Worm (Caenorhabditis elegans) whole organism, L1 larva: ENCODE data around the gene R74.2.

Source experiments
- C04F5.9 ChIP-seq: sonication (generic microtip); optimal IDR thresholded peaks from 2 replicates; lab custom pipeline; 2016; ENCODE audit warnings: missing genetic modification characterization, missing compliant biosample characterization
- aha-1 ChIP-seq: fragments of 150-350 bp; optimal IDR thresholded peaks from 2 replicates; lab custom pipeline; 2014; ENCODE audit warnings: missing biosample characterization, missing genetic modification characterization
- blmp-1 ChIP-seq: fragments of 150-350 bp; optimal IDR thresholded peaks from 2 replicates; lab custom pipeline; 2014; ENCODE audit warnings: missing biosample characterization, missing genetic modification characterization
- ceh-63 ChIP-seq: fragments of 200-800 bp; sonication (Bioruptor generic); optimal IDR thresholded peaks from 2 replicates; lab custom pipeline; 2018; ENCODE audit warnings: mild to moderate bottlenecking, missing genetic modification characterization, missing compliant biosample characterization
- ceh-82 ChIP-seq, 3 experiments: fragments of 150-350 bp in 1 of 3; sonication (generic microtip) in 2 of 3; optimal IDR thresholded peaks; 2 replicates each; lab custom pipeline; 2014 to 2017; ENCODE audit warnings: missing biosample characterization in 3 of 3, missing genetic modification characterization in 3 of 3
- ceh-88 ChIP-seq: fragments of 200-800 bp; sonication (Bioruptor generic); IDR thresholded peaks from 2 replicates; pipeline ENCODE4 v1.3.6; 2022; ENCODE audit warnings: missing genetic modification characterization, missing compliant biosample characterization
- ceh-90 ChIP-seq: sonication (generic microtip); optimal IDR thresholded peaks from 2 replicates; lab custom pipeline; 2016; ENCODE audit warnings: missing genetic modification characterization, missing compliant biosample characterization
- ces-1 ChIP-seq: fragments of 150-350 bp; optimal IDR thresholded peaks from 2 replicates; lab custom pipeline; 2014; ENCODE audit warnings: missing biosample characterization, missing genetic modification reagents, missing genetic modification characterization
- efl-1 ChIP-seq, 4 experiments: fragments of 150-350 bp; optimal IDR thresholded peaks in 3 of 4; peaks in 1 of 4; 1 replicate in 1 of 4; 2 replicates in 3 of 4; lab custom pipeline; 2014; ENCODE audit warnings: missing biosample characterization in 2 of 4, missing genetic modification characterization in 2 of 4, missing genetic modification reagents in 2 of 4
- efl-3 ChIP-seq: fragments of 200-800 bp; sonication (Bioruptor generic); optimal IDR thresholded peaks from 2 replicates; lab custom pipeline; 2018; ENCODE audit warnings: mild to moderate bottlenecking, missing genetic modification characterization, missing compliant biosample characterization
- egl-13 ChIP-seq: sonication (generic microtip); optimal IDR thresholded peaks from 2 replicates; lab custom pipeline; 2016; ENCODE audit warnings: missing genotype, missing genetic modification reagents, missing genetic modification characterization, missing compliant biosample characterization
- elt-2 ChIP-seq: sonication (generic microtip); optimal IDR thresholded peaks from 2 replicates; lab custom pipeline; 2016; ENCODE audit warnings: missing genetic modification characterization, mild to moderate bottlenecking, inconsistent platforms, missing compliant biosample characterization, missing genetic modification reagents
- ets-5 ChIP-seq: fragments of 200-800 bp; sonication (Bioruptor generic); IDR thresholded peaks from 2 replicates; pipeline ENCODE4 v1.3.6; 2022; ENCODE audit warnings: missing genetic modification characterization, missing compliant biosample characterization
- fkh-10 ChIP-seq: sonication (generic microtip); optimal IDR thresholded peaks from 2 replicates; lab custom pipeline; 2017; ENCODE audit warnings: missing biosample characterization, missing genetic modification reagents, missing genetic modification characterization
- fkh-4 ChIP-seq: sonication (generic microtip); optimal IDR thresholded peaks from 2 replicates; lab custom pipeline; 2016; ENCODE audit warnings: missing compliant biosample characterization, missing genetic modification characterization, borderline replicate concordance
- fos-1 ChIP-seq: fragments of 150-350 bp; optimal IDR thresholded peaks from 2 replicates; lab custom pipeline; 2014; ENCODE audit warnings: missing biosample characterization, missing genetic modification characterization
- grh-1 ChIP-seq: fragments of 200-800 bp; sonication (Bioruptor generic); IDR thresholded peaks from 2 replicates; pipeline ENCODE4 v1.3.6; 2022; ENCODE audit warnings: missing genetic modification reagents, missing genetic modification characterization, missing compliant biosample characterization
- hlh-17 ChIP-seq: fragments of 200-800 bp; sonication (Bioruptor generic); optimal IDR thresholded peaks from 2 replicates; lab custom pipeline; 2018; ENCODE audit warnings: missing genetic modification characterization, mild to moderate bottlenecking, missing compliant biosample characterization, moderate library complexity, borderline replicate concordance
- hlh-4 ChIP-seq: sonication (generic microtip); optimal IDR thresholded peaks from 2 replicates; lab custom pipeline; 2016; ENCODE audit warnings: mild to moderate bottlenecking, missing genetic modification characterization, missing compliant biosample characterization
- lin-13 ChIP-seq: fragments of 150-350 bp; optimal IDR thresholded peaks from 2 replicates; lab custom pipeline; 2014; ENCODE audit warnings: missing biosample characterization, missing genetic modification reagents, missing genetic modification characterization
- lin-14 ChIP-seq: fragments of 200-800 bp; sonication (Bioruptor generic); optimal IDR thresholded peaks from 2 replicates; lab custom pipeline; 2018; ENCODE audit warnings: mild to moderate bottlenecking, missing genetic modification characterization, moderate library complexity, missing compliant biosample characterization
- lin-15B ChIP-seq: fragments of 150-350 bp; sonication (generic microtip); optimal IDR thresholded peaks from 3 replicates; lab custom pipeline; 2014; ENCODE audit warnings: missing biosample characterization, missing genetic modification characterization
- lin-35 ChIP-seq, 2 experiments: fragments of 150-350 bp; optimal IDR thresholded peaks; 2 replicates each; lab custom pipeline; 2014; ENCODE audit warnings: missing biosample characterization in 2 of 2, missing genetic modification characterization in 2 of 2, missing genetic modification reagents in 2 of 2
- lin-39 ChIP-seq: fragments of 150-350 bp; optimal IDR thresholded peaks from 2 replicates; lab custom pipeline; 2014; ENCODE audit warnings: missing biosample characterization, missing genetic modification reagents, missing genetic modification characterization
- lir-3 ChIP-seq: sonication (generic microtip); optimal IDR thresholded peaks from 2 replicates; lab custom pipeline; 2016; ENCODE audit warnings: mild to moderate bottlenecking, missing genetic modification characterization, moderate library complexity, missing compliant biosample characterization; ENCODE audit not compliant: poor library complexity
- mab-9 ChIP-seq: fragments of 200-800 bp; sonication (Bioruptor generic); IDR thresholded peaks from 2 replicates; pipeline ENCODE4 v1.3.6; 2022; ENCODE audit warnings: missing genetic modification reagents, missing genetic modification characterization, missing compliant biosample characterization
- mdl-1 ChIP-seq, 2 experiments: fragments of 150-350 bp; optimal IDR thresholded peaks; 2 replicates each; lab custom pipeline; 2014 to 2017; ENCODE audit warnings: missing biosample characterization in 2 of 2, missing genetic modification characterization in 2 of 2, inconsistent platforms in 1 of 2
- mef-2 ChIP-seq: fragments of 150-350 bp; optimal IDR thresholded peaks from 2 replicates; lab custom pipeline; 2014; ENCODE audit warnings: missing biosample characterization, missing genetic modification characterization
- nhr-11 ChIP-seq: fragments of 150-350 bp; optimal IDR thresholded peaks from 2 replicates; lab custom pipeline; 2014; ENCODE audit warnings: missing biosample characterization, missing genetic modification characterization
- nhr-12 ChIP-seq: sonication (generic microtip); optimal IDR thresholded peaks from 2 replicates; lab custom pipeline; 2017; ENCODE audit warnings: missing biosample characterization, missing genetic modification characterization
- nhr-19 ChIP-seq: fragments of 200-800 bp; sonication (Bioruptor generic); conservative IDR thresholded peaks from 2 replicates; pipeline ENCODE4 v1.3.6; 2022; ENCODE audit warnings: missing genetic modification characterization, missing compliant biosample characterization
- nhr-20 ChIP-seq: sonication (generic microtip); optimal IDR thresholded peaks from 2 replicates; lab custom pipeline; 2016; ENCODE audit warnings: mild to moderate bottlenecking, missing genetic modification characterization, missing compliant biosample characterization
- nhr-237 ChIP-seq: fragments of 150-350 bp; optimal IDR thresholded peaks from 2 replicates; lab custom pipeline; 2014; ENCODE audit warnings: missing biosample characterization, missing genetic modification characterization
- nhr-28 ChIP-seq: fragments of 150-350 bp; optimal IDR thresholded peaks from 2 replicates; lab custom pipeline; 2014; ENCODE audit warnings: missing biosample characterization, missing genetic modification characterization
- nhr-71 ChIP-seq: sonication (generic microtip); optimal IDR thresholded peaks from 2 replicates; lab custom pipeline; 2016; ENCODE audit warnings: mild to moderate bottlenecking, missing genetic modification characterization, moderate library complexity, missing compliant biosample characterization
- nhr-77 ChIP-seq: fragments of 150-350 bp; optimal IDR thresholded peaks from 2 replicates; lab custom pipeline; 2014; ENCODE audit warnings: missing biosample characterization, missing genetic modification characterization
- nhr-84 ChIP-seq: sonication (generic microtip); optimal IDR thresholded peaks from 2 replicates; lab custom pipeline; 2017; ENCODE audit warnings: missing biosample characterization, missing genetic modification characterization
- nhr-90 ChIP-seq: sonication (generic microtip); optimal IDR thresholded peaks from 2 replicates; lab custom pipeline; 2016; ENCODE audit warnings: mild to moderate bottlenecking, missing genetic modification characterization, missing compliant biosample characterization; ENCODE audit not compliant: poor library complexity
- pax-3 ChIP-seq: fragments of 200-800 bp; sonication (Bioruptor generic); optimal IDR thresholded peaks from 2 replicates; lab custom pipeline; 2018; ENCODE audit warnings: mild to moderate bottlenecking, missing genetic modification characterization, moderate library complexity, missing compliant biosample characterization
- snu-23 ChIP-seq: sonication (generic microtip); optimal IDR thresholded peaks from 2 replicates; lab custom pipeline; 2016; ENCODE audit warnings: missing genetic modification characterization, missing compliant biosample characterization
- sptf-1 ChIP-seq: fragments of 150-350 bp; optimal IDR thresholded peaks from 2 replicates; lab custom pipeline; 2014; ENCODE audit warnings: missing biosample characterization, missing genetic modification characterization
- sup-37 ChIP-seq: fragments of 200-800 bp; sonication (Bioruptor generic); optimal IDR thresholded peaks from 2 replicates; lab custom pipeline; 2018; ENCODE audit warnings: mild to moderate bottlenecking, missing genetic modification characterization, missing compliant biosample characterization
- tbx-2 ChIP-seq: sonication (generic microtip); optimal IDR thresholded peaks from 2 replicates; lab custom pipeline; 2016; ENCODE audit warnings: missing genetic modification characterization, missing compliant biosample characterization
- tlp-1 ChIP-seq: fragments of 150-350 bp; optimal IDR thresholded peaks from 2 replicates; lab custom pipeline; 2014; ENCODE audit warnings: missing biosample characterization, missing genetic modification characterization
- unc-130 ChIP-seq: fragments of 150-350 bp; optimal IDR thresholded peaks from 2 replicates; lab custom pipeline; 2017; ENCODE audit warnings: missing biosample characterization, missing genetic modification characterization, inconsistent platforms
- unc-30 ChIP-seq: sonication (generic microtip); optimal IDR thresholded peaks from 2 replicates; lab custom pipeline; 2017; ENCODE audit warnings: missing biosample characterization, missing genetic modification characterization
- unc-86 ChIP-seq: sonication (generic microtip); optimal IDR thresholded peaks from 2 replicates; lab custom pipeline; 2016; ENCODE audit warnings: missing genetic modification characterization, missing compliant biosample characterization
- unc-98 ChIP-seq: fragments of 200-800 bp; sonication (Bioruptor generic); IDR thresholded peaks from 2 replicates; pipeline ENCODE4 v1.3.6; 2022; ENCODE audit warnings: missing genetic modification characterization, missing compliant biosample characterization
- xbp-1 ChIP-seq: sonication (generic microtip); optimal IDR thresholded peaks from 2 replicates; lab custom pipeline; 2016; ENCODE audit warnings: missing genetic modification characterization, missing compliant biosample characterization
- zip-4 ChIP-seq: fragments of 200-800 bp; sonication (Bioruptor generic); optimal IDR thresholded peaks from 2 replicates; lab custom pipeline; 2018; ENCODE audit warnings: mild to moderate bottlenecking, missing genetic modification characterization, moderate library complexity, missing compliant biosample characterization
- ztf-11 ChIP-seq, 2 experiments: sonication (generic microtip); optimal IDR thresholded peaks; 2 replicates each; lab custom pipeline; 2016 to 2017; ENCODE audit warnings: missing genetic modification characterization in 2 of 2, missing biosample characterization in 1 of 2, missing compliant biosample characterization in 1 of 2
- ztf-4 ChIP-seq: fragments of 150-350 bp; optimal IDR thresholded peaks from 2 replicates; lab custom pipeline; 2014; ENCODE audit warnings: missing biosample characterization, missing genetic modification characterization

R74.2 gene

DNA sequence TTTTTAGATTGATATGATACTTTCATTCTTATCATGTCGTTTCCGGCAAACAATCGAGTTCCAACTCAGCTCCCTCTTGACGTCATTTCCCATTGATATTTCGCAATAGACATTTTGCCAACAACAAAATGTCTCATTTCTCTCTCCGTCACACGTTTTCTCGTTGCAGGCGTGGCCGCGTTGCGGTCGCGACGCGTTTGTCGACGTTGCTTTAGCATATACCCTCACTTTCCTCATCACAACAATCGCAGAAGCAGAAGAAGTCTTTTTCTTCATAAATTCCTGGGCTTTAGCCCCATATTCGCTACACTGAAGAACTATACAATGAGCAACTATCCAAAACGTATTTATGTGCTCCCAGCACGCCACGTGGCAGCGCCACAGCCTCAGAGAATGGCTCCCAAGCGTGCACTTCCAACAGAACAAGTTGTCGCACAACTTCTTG is 5.7 kb downstream of the R74.2 start, which contains the start of gene xbp-1 (continued):
- no peak for TF ChIP-seq hlh-17 (GFP tag; lab: Kevin White, UChicago)
- peak; percentile 84 for TF ChIP-seq nhr-77 (tag; lab: Kevin White, UChicago)
- TF ChIP-seq ztf-4 (tag; lab: Kevin White, UChicago): peak; percentile 66
- peak; percentile 68 for TF ChIP-seq egl-13 (tag; lab: Kevin White, UChicago)
- peak; percentile 49 for TF ChIP-seq sup-37 (GFP tag; lab: Kevin White, UChicago)
- peak; percentile 80 to 87 for TF ChIP-seq lin-35 (GFP tag; optimal IDR thresholded peaks at IDR 0.05; lab: Kevin White, UChicago)
- TF ChIP-seq lin-39: no peak
- TF ChIP-seq ets-5: no peak
- 0 out of 2 replicates have a peak, but pooled peaks have one; percentile 31 for TF ChIP-seq unc-98 (GFP tag; lab: Robert Waterston, UW)
- TF ChIP-seq fkh-10 (GFP tag; lab: Kevin White, UChicago): peak; percentile 90
- no peak for TF ChIP-seq aha-1
- TF ChIP-seq sptf-1: no peak
- peak; percentile 64 for TF ChIP-seq unc-86 (tag; lab: Kevin White, UChicago)
- peak; percentile 83 for TF ChIP-seq lin-13
- no peak for TF ChIP-seq mef-2 (tag; lab: Kevin White, UChicago)
- no peak for TF ChIP-seq ceh-90 (tag; lab: Kevin White, UChicago)
- TF ChIP-seq hlh-4 (tag; lab: Kevin White, UChicago): no peak
- TF ChIP-seq C04F5.9: no peak
- no peak for TF ChIP-seq grh-1
- peak; percentile 86 for TF ChIP-seq tbx-2 (tag; lab: Kevin White, UChicago)
- no peak for TF ChIP-seq nhr-28 (tag; lab: Kevin White, UChicago)
- TF ChIP-seq nhr-19 (GFP tag; lab: Robert Waterston, UW): peak; percentile 67
- peak; percentile 76 to 86 for TF ChIP-seq efl-1 (optimal IDR thresholded peaks at IDR 0.05; lab: Kevin White, UChicago)
- peak; percentile 67 to 95 for TF ChIP-seq efl-1 (GFP tag; optimal IDR thresholded peaks at IDR 0.05 in 1 of 2; lab: Kevin White, UChicago)
- peak; percentile 94 for TF ChIP-seq fos-1
- TF ChIP-seq tlp-1 (tag; lab: Kevin White, UChicago): no peak
- peak; percentile 99 for TF ChIP-seq zip-4
- peak in 1 of 2 experiments; percentile 92 for TF ChIP-seq mdl-1 (tag; optimal IDR thresholded peaks at IDR 0.05; lab: Kevin White, UChicago)
- TF ChIP-seq nhr-237 (tag; lab: Kevin White, UChicago): peak; percentile 85
- no peak for TF ChIP-seq xbp-1 (tag; lab: Kevin White, UChicago)
- no peak for TF ChIP-seq ceh-88 (GFP tag; lab: Robert Waterston, UW)
- TF ChIP-seq snu-23 (GFP tag; lab: Kevin White, UChicago): peak; percentile 93
- TF ChIP-seq ztf-11 (tag; optimal IDR thresholded peaks at IDR 0.05; lab: Kevin White, UChicago): peak in 1 of 2 experiments; percentile 31
- peak; percentile 75 for TF ChIP-seq nhr-11 (tag; lab: Kevin White, UChicago)
- no peak for TF ChIP-seq mab-9 (GFP tag; lab: Robert Waterston, UW)
- no peak for TF ChIP-seq nhr-12 (tag; lab: Kevin White, UChicago)
- peak; percentile 97 for TF ChIP-seq lin-14 (GFP tag; lab: Kevin White, UChicago)
- peak; percentile 84 for TF ChIP-seq nhr-20 (tag; lab: Kevin White, UChicago)
- no peak for TF ChIP-seq fkh-4 (tag; lab: Kevin White, UChicago)
- peak; percentile 85 for TF ChIP-seq pax-3 (tag; lab: Kevin White, UChicago)
- no peak for TF ChIP-seq ceh-63
- no peak for TF ChIP-seq unc-30
- TF ChIP-seq ces-1 (GFP tag; lab: Kevin White, UChicago): no peak
- no peak for TF ChIP-seq unc-130 (tag; lab: Kevin White, UChicago)
- peak; percentile 95 for TF ChIP-seq nhr-71 (tag; lab: Kevin White, UChicago)
- TF ChIP-seq blmp-1 (tag; lab: Kevin White, UChicago): peak; percentile 82
- peak; percentile 89 for TF ChIP-seq elt-2 (tag; lab: Kevin White, UChicago)
- peak; percentile 59 for TF ChIP-seq lir-3 (tag; lab: Kevin White, UChicago)
- no peak for TF ChIP-seq efl-3 (GFP tag; lab: Kevin White, UChicago)
- TF ChIP-seq nhr-84 (tag; lab: Kevin White, UChicago): no peak
- peak; percentile 80 for TF ChIP-seq nhr-90 (tag; lab: Kevin White, UChicago)
- peak; percentile 86 to 94 (median 88) for TF ChIP-seq ceh-82 (tag; optimal IDR thresholded peaks at IDR 0.05; lab: Kevin White, UChicago)
- TF ChIP-seq lin-15B (tag; lab: Kevin White, UChicago): peak; percentile 68
